Fruit fly (Drosophila melanogaster) whole organism, embryonic: Measurements from ENCODE around the gene Gpdh3.
A peak's percentile ranks its signal among the peaks of the same experiment; 100 is the strongest.

ENCODE experiments used
- Atf3 ChIP-seq: fragments of 200-800 bp; sonication (Bioruptor generic); optimal IDR thresholded peaks from 3 replicates; lab custom pipeline; 2016; ENCODE audit warnings: missing biosample characterization, missing genetic modification characterization
- CG10274 ChIP-seq: fragments of 200-800 bp; sonication (Bioruptor generic); optimal IDR thresholded peaks from 3 replicates; lab custom pipeline; 2017; ENCODE audit warnings: missing biosample characterization, mild to moderate bottlenecking, missing genetic modification characterization
- CG11085 ChIP-seq: fragments of 200-800 bp; sonication (Bioruptor generic); IDR thresholded peaks from 2 replicates; pipeline ENCODE4 v1.3.6; 2022; ENCODE audit warnings: missing biosample characterization, missing genetic modification characterization
- CG11398 ChIP-seq: fragments of 200-800 bp; sonication (Bioruptor generic); optimal IDR thresholded peaks from 2 replicates; lab custom pipeline; 2016; ENCODE audit warnings: missing biosample characterization, missing genetic modification characterization
- CG11504 ChIP-seq: fragments of 200-800 bp; sonication (Bioruptor generic); optimal IDR thresholded peaks from 3 replicates; lab custom pipeline; 2019; ENCODE audit warnings: missing biosample characterization, mild to moderate bottlenecking, missing genetic modification characterization, moderate library complexity
- CG12104 ChIP-seq: fragments of 200-800 bp; sonication (Bioruptor generic); optimal IDR thresholded peaks from 3 replicates; lab custom pipeline; 2016; ENCODE audit warnings: missing biosample characterization, missing genetic modification characterization
- CG12391 ChIP-seq: fragments of 200-800 bp; sonication (Bioruptor generic); optimal IDR thresholded peaks from 3 replicates; lab custom pipeline; 2018; ENCODE audit warnings: missing biosample characterization, mild to moderate bottlenecking, missing genetic modification characterization, moderate library complexity
- CG13624 ChIP-seq: fragments of 200-800 bp; sonication (Bioruptor generic); optimal IDR thresholded peaks from 2 replicates; lab custom pipeline; 2016; ENCODE audit warnings: missing biosample characterization, missing genetic modification characterization
- CG14014 ChIP-seq: fragments of 200-800 bp; sonication (Bioruptor generic); IDR thresholded peaks from 2 replicates; pipeline ENCODE4 v1.3.6; 2022; ENCODE audit warnings: missing biosample characterization, missing genetic modification characterization
- CG2116 ChIP-seq: fragments of 200-800 bp; sonication (Bioruptor generic); optimal IDR thresholded peaks from 3 replicates; lab custom pipeline; 2018; ENCODE audit warnings: missing biosample characterization, mild to moderate bottlenecking, missing genetic modification characterization
- CG2202 ChIP-seq: fragments of 200-800 bp; sonication (Bioruptor generic); optimal IDR thresholded peaks from 2 replicates; lab custom pipeline; 2018; ENCODE audit warnings: missing biosample characterization, mild to moderate bottlenecking, missing genetic modification characterization
- CG33557 ChIP-seq: fragments of 200-800 bp; sonication (Bioruptor generic); optimal IDR thresholded peaks from 2 replicates; lab custom pipeline; 2019; ENCODE audit warnings: missing biosample characterization, mild to moderate bottlenecking, missing genetic modification characterization, moderate library complexity
- CG3726 ChIP-seq: fragments of 200-800 bp; sonication (Bioruptor generic); IDR thresholded peaks from 3 replicates; pipeline ENCODE4, ENCODE4 v1.3.6; 2022; ENCODE audit warnings: missing biosample characterization, missing genetic modification characterization
- CG4360 ChIP-seq: fragments of 200-800 bp; sonication (Bioruptor generic); IDR thresholded peaks from 2 replicates; pipeline ENCODE4 v1.3.6; 2022; ENCODE audit warnings: missing biosample characterization, missing genetic modification characterization
- CG4617 ChIP-seq: fragments of 200-800 bp; sonication (Bioruptor generic); optimal IDR thresholded peaks from 3 replicates; lab custom pipeline; 2016; ENCODE audit warnings: missing biosample characterization, missing genetic modification characterization, borderline replicate concordance
- CG5180 ChIP-seq: fragments of 200-800 bp; sonication (Bioruptor generic); optimal IDR thresholded peaks from 3 replicates; lab custom pipeline; 2017; ENCODE audit warnings: missing biosample characterization, missing genetic modification characterization, mild to moderate bottlenecking, moderate library complexity, missing genetic modification reagents
- CG7271 ChIP-seq: fragments of 200-800 bp; sonication (Bioruptor generic); optimal IDR thresholded peaks from 2 replicates; lab custom pipeline; 2018; ENCODE audit warnings: missing biosample characterization, mild to moderate bottlenecking, missing genetic modification characterization, moderate library complexity
- CG7372 ChIP-seq: fragments of 200-800 bp; sonication (Bioruptor generic); IDR thresholded peaks from 2 replicates; pipeline ENCODE4 v1.3.6; 2022; ENCODE audit warnings: missing biosample characterization, missing genetic modification characterization
- CG8281 ChIP-seq: fragments of 200-800 bp; sonication (Bioruptor generic); optimal IDR thresholded peaks from 2 replicates; lab custom pipeline; 2018; ENCODE audit warnings: missing biosample characterization, mild to moderate bottlenecking, missing genetic modification characterization, moderate library complexity
- CG8388 ChIP-seq: fragments of 200-800 bp; sonication (Bioruptor generic); optimal IDR thresholded peaks from 2 replicates; lab custom pipeline; 2019; ENCODE audit warnings: missing biosample characterization, mild to moderate bottlenecking, missing genetic modification characterization, moderate library complexity
- CG8944 ChIP-seq: fragments of 200-800 bp; sonication (Bioruptor generic); optimal IDR thresholded peaks from 3 replicates; lab custom pipeline; 2016; ENCODE audit warnings: missing biosample characterization, missing genetic modification characterization
- CrebB ChIP-seq: fragments of 200-800 bp; sonication (Bioruptor generic); optimal IDR thresholded peaks from 3 replicates; lab custom pipeline; 2018; ENCODE audit warnings: missing biosample characterization, mild to moderate bottlenecking, missing genetic modification characterization
- Dfd ChIP-seq, 2 experiments: fragments of >200 bp; optimal IDR thresholded peaks; 2 replicates each; lab custom pipeline; 2017; ENCODE audit warnings: missing biosample characterization in 2 of 2, missing genetic modification characterization in 2 of 2
- HHEX ChIP-seq: fragments of 200-800 bp; sonication (Bioruptor generic); optimal IDR thresholded peaks from 3 replicates; lab custom pipeline; 2017; ENCODE audit warnings: missing biosample characterization, mild to moderate bottlenecking, missing genetic modification characterization, missing genetic modification reagents
- Hand ChIP-seq: fragments of 200-800 bp; sonication (Bioruptor generic); optimal IDR thresholded peaks from 2 replicates; lab custom pipeline; 2017; ENCODE audit warnings: mild to moderate bottlenecking, missing biosample characterization, missing genetic modification reagents, missing genetic modification characterization
- Hr3 ChIP-seq: fragments of 200-800 bp; sonication (Bioruptor generic); optimal IDR thresholded peaks from 3 replicates; lab custom pipeline; 2016; ENCODE audit warnings: missing biosample characterization, missing genetic modification characterization
- Hr78 ChIP-seq, 2 experiments: fragments of 200-800 bp in 1 of 2; fragments of >200 bp in 1 of 2; sonication (Bioruptor generic) in 1 of 2; optimal IDR thresholded peaks; 2 replicates each; lab custom pipeline; 2017 to 2019; ENCODE audit warnings: missing biosample characterization in 2 of 2, missing genetic modification characterization in 2 of 2, mild to moderate bottlenecking in 1 of 2, moderate library complexity in 1 of 2
- Nf-YC ChIP-seq: fragments of 200-800 bp; optimal IDR thresholded peaks from 3 replicates; lab custom pipeline; 2019; ENCODE audit warnings: missing biosample characterization, mild to moderate bottlenecking, missing genetic modification characterization, moderate library complexity
- NfI ChIP-seq: fragments of 200-800 bp; sonication (Bioruptor generic); optimal IDR thresholded peaks from 3 replicates; lab custom pipeline; 2018; ENCODE audit warnings: missing biosample characterization, mild to moderate bottlenecking, missing genetic modification characterization, moderate library complexity
- Usf ChIP-seq: fragments of 200-800 bp; sonication (Bioruptor generic); optimal IDR thresholded peaks from 2 replicates; lab custom pipeline; 2017; ENCODE audit warnings: missing genotype, missing biosample characterization, missing genetic modification characterization
- Vsx1 ChIP-seq: fragments of 200-800 bp; sonication (Bioruptor generic); optimal IDR thresholded peaks from 2 replicates; lab custom pipeline; 2017; ENCODE audit warnings: missing biosample characterization, mild to moderate bottlenecking, missing genetic modification characterization, missing genetic modification reagents
- ac ChIP-seq: fragments of 200-800 bp; sonication (Bioruptor generic); optimal IDR thresholded peaks from 3 replicates; lab custom pipeline; 2017; ENCODE audit warnings: missing biosample characterization, mild to moderate bottlenecking, missing genetic modification characterization
- bab2 ChIP-seq: fragments of 200-800 bp; sonication (Bioruptor generic); optimal IDR thresholded peaks from 2 replicates; lab custom pipeline; 2016; ENCODE audit warnings: missing biosample characterization, missing genetic modification characterization
- bowl ChIP-seq: fragments of 200-800 bp; sonication (Bioruptor generic); IDR thresholded peaks from 2 replicates; pipeline ENCODE4 v1.3.6; 2022; ENCODE audit warnings: missing biosample characterization, missing genetic modification characterization
- btn ChIP-seq: fragments of 200-800 bp; sonication (Bioruptor generic); optimal IDR thresholded peaks from 2 replicates; lab custom pipeline; 2016; ENCODE audit warnings: missing biosample characterization, missing genetic modification characterization
- ci ChIP-seq: fragments of 200-800 bp; sonication (Bioruptor generic); IDR thresholded peaks from 3 replicates; pipeline ENCODE4 v1.3.6; 2022; ENCODE audit warnings: missing biosample characterization, missing genetic modification characterization
- croc ChIP-seq: fragments of 200-800 bp; sonication (Bioruptor generic); conservative IDR thresholded peaks from 3 replicates; pipeline ENCODE4 v1.3.6; 2022; ENCODE audit warnings: missing biosample characterization, missing genetic modification characterization
- crol ChIP-seq: fragments of 200-800 bp; sonication (Bioruptor generic); IDR thresholded peaks from 2 replicates; pipeline ENCODE4 v1.3.6; 2022; ENCODE audit warnings: missing biosample characterization, missing genetic modification characterization
- fru ChIP-seq: fragments of >200 bp; optimal IDR thresholded peaks from 2 replicates; lab custom pipeline; 2017
- gfzf ChIP-seq: fragments of 200-800 bp; sonication (Bioruptor generic); optimal IDR thresholded peaks from 2 replicates; lab custom pipeline; 2016; ENCODE audit warnings: missing biosample characterization, mild to moderate bottlenecking, missing genetic modification characterization, moderate library complexity
- grau ChIP-seq: fragments of 200-800 bp; optimal IDR thresholded peaks from 3 replicates; lab custom pipeline; 2019; ENCODE audit warnings: missing biosample characterization, mild to moderate bottlenecking, missing genetic modification characterization, moderate library complexity
- gt ChIP-seq: fragments of 200-800 bp; sonication (Bioruptor generic); IDR thresholded peaks from 2 replicates; pipeline ENCODE4 v1.3.6; 2022; ENCODE audit warnings: missing biosample characterization, missing genetic modification characterization
- ham ChIP-seq: fragments of 200-800 bp; sonication (Bioruptor generic); IDR thresholded peaks from 2 replicates; pipeline ENCODE4 v1.3.6; 2022; ENCODE audit warnings: missing biosample characterization, missing genetic modification characterization
- jing ChIP-seq: fragments of 200-800 bp; sonication (Bioruptor generic); optimal IDR thresholded peaks from 2 replicates; lab custom pipeline; 2018; ENCODE audit warnings: missing biosample characterization, mild to moderate bottlenecking, missing genetic modification characterization
- maf-S ChIP-seq: fragments of 200-800 bp; sonication (Bioruptor generic); optimal IDR thresholded peaks from 2 replicates; lab custom pipeline; 2016; ENCODE audit warnings: missing biosample characterization, missing genetic modification characterization
- rib ChIP-seq: fragments of 200-800 bp; sonication (Bioruptor generic); IDR thresholded peaks from 2 replicates; pipeline ENCODE4 v1.3.6; 2022; ENCODE audit warnings: missing biosample characterization, missing genetic modification characterization
- ro ChIP-seq: fragments of 200-800 bp; sonication (Bioruptor generic); IDR thresholded peaks from 2 replicates; pipeline ENCODE4 v1.3.6; 2022; ENCODE audit warnings: missing biosample characterization, missing genetic modification characterization
- unc-4 ChIP-seq: fragments of 200-800 bp; sonication (Bioruptor generic); IDR thresholded peaks from 2 replicates; pipeline ENCODE4 v1.3.6; 2022; ENCODE audit warnings: missing biosample characterization, missing genetic modification characterization; ENCODE audit not compliant: partially characterized antibody
- zfh2 ChIP-seq: fragments of 200-800 bp; sonication (Bioruptor generic); optimal IDR thresholded peaks from 2 replicates; lab custom pipeline; 2016; ENCODE audit warnings: missing biosample characterization, missing genetic modification characterization

Gene Gpdh3

DNA sequence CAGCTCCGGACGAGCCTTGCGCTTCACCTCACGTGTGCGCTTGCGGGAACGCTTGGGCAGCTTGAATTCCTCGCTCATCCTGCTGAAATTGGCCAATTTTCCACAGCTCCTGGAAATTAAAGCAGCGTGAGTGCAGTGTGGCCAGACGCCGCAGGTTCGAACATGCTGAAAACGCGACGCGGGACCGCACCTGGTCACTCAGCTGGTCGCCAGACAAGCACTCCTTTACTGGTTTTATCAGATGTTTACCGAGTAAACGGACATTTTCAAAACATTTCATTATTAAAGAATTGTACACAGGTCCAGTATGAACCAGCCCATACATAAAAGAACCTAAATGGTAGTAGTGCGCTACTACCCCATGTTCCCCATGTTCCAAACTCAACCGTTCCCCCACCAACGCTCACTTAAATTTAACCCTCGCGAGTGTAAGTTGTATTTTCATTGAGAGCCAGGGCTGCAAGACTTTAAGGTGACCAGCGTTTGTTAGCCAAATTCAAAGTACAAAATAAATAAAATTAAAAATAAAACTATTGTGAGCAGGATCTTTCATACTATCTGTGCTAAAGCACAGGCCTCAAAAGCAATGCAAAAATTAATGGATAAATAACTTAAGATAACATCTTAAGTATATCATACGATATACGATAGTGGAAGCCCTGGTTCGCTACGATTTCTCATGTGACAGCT lies 19.5 kb upstream of the Gpdh3 start, which contains the start of the genes JMJD6, CG7071 and Muted (continued):
- peak; percentile 87 for TF ChIP-seq HHEX
- peak; percentile 52 for TF ChIP-seq ac (GFP tag; lab: Kevin White, UChicago)
- peak; percentile 77 for TF ChIP-seq CrebB
- peak; percentile 95 for TF ChIP-seq NfI (GFP tag; lab: Kevin White, UChicago)
- TF ChIP-seq CG2202 (tag; lab: Kevin White, UChicago): peak; percentile 84
- TF ChIP-seq CG10274 (GFP tag; lab: Kevin White, UChicago): peak; percentile 55
- peak; percentile 85 for TF ChIP-seq Usf (GFP tag; lab: Kevin White, UChicago)
- peak; percentile 83 for TF ChIP-seq grau (tag; lab: Kevin White, UChicago)
- peak; percentile 75 for TF ChIP-seq Hand (GFP tag; lab: Kevin White, UChicago)
- TF ChIP-seq Dfd (GFP tag; optimal IDR thresholded peaks at IDR 0.05; lab: Kevin White, UChicago): no peak
- TF ChIP-seq CG2116 (GFP tag; lab: Kevin White, UChicago): peak; percentile 87
- TF ChIP-seq zfh2 (GFP tag; lab: Kevin White, UChicago): peak; percentile 95
- peak; percentile 89 for TF ChIP-seq CG33557 (GFP tag; lab: Kevin White, UChicago)
- TF ChIP-seq CG11398 (GFP tag; lab: Kevin White, UChicago): peak; percentile 78
- peak; percentile 89 for TF ChIP-seq CG13624 (GFP tag; lab: Kevin White, UChicago)
- TF ChIP-seq fru (lab: Kevin White, UChicago): no peak
- peak; percentile 69 for TF ChIP-seq CG7271 (tag; lab: Kevin White, UChicago)
- peak; percentile 90 for TF ChIP-seq gfzf (GFP tag; lab: Kevin White, UChicago)
- TF ChIP-seq CG8388 (GFP tag; lab: Kevin White, UChicago): peak; percentile 87
- TF ChIP-seq Hr78 (GFP tag; optimal IDR thresholded peaks at IDR 0.05; lab: Kevin White, UChicago): peak in 1 of 2 experiments; percentile 52
- peak; percentile 80 for TF ChIP-seq CG4617 (GFP tag; lab: Kevin White, UChicago)
- peak; percentile 85 for TF ChIP-seq CG8944
- peak; percentile 84 for TF ChIP-seq CG11085 (GFP tag; lab: Robert Waterston, UW)
- TF ChIP-seq jing (GFP tag; lab: Kevin White, UChicago): peak; percentile 69
- peak; percentile 59; the same call in 1 of the 2 replicates for TF ChIP-seq ham
- peak; percentile 92 for TF ChIP-seq CG14014 (GFP tag; lab: Robert Waterston, UW)
- peak; percentile 92 for TF ChIP-seq Hr3 (GFP tag; lab: Kevin White, UChicago)
- peak; percentile 66 for TF ChIP-seq CG5180 (GFP tag; lab: Kevin White, UChicago)
- peak; percentile 84; the same call in 2 of the 3 replicates for TF ChIP-seq CG3726
- peak; percentile 95 for TF ChIP-seq CG7372
- TF ChIP-seq CG12391: peak; percentile 97
- TF ChIP-seq croc: peak; percentile 86
- no peak for TF ChIP-seq crol
- peak; percentile 86 for TF ChIP-seq CG11504 (tag; lab: Kevin White, UChicago)
- peak; percentile 90; the same call in 1 of the 2 replicates for TF ChIP-seq rib (GFP tag; lab: Robert Waterston, UW)
- peak; percentile 89 for TF ChIP-seq bab2 (GFP tag; lab: Kevin White, UChicago)
- TF ChIP-seq CG4360 (GFP tag; lab: Robert Waterston, UW): peak; percentile 55; the same call in 1 of the 2 replicates
- peak; percentile 81 for TF ChIP-seq ro (GFP tag; lab: Robert Waterston, UW)
- peak; percentile 15 for TF ChIP-seq btn
- peak; percentile 63 for TF ChIP-seq CG8281 (tag; lab: Kevin White, UChicago)
- peak; percentile 83 for TF ChIP-seq maf-S (GFP tag; lab: Kevin White, UChicago)
- TF ChIP-seq Nf-YC: peak; percentile 78
- TF ChIP-seq gt (GFP tag; lab: Robert Waterston, UW): peak; percentile 73
- peak; percentile 91 for TF ChIP-seq CG12104
- peak; percentile 95 for TF ChIP-seq ci (GFP tag; lab: Robert Waterston, UW)
- TF ChIP-seq bowl (GFP tag; lab: Robert Waterston, UW): peak; percentile 67; the same call in 1 of the 2 replicates
- TF ChIP-seq Vsx1: peak; percentile 79
- TF ChIP-seq Atf3 (GFP tag; lab: Kevin White, UChicago): peak; percentile 86
- peak; percentile 90 for TF ChIP-seq unc-4 (GFP tag; lab: Robert Waterston, UW)
